Worm (Caenorhabditis elegans): ENCODE measurements around the gene bath-39.

DNA sequence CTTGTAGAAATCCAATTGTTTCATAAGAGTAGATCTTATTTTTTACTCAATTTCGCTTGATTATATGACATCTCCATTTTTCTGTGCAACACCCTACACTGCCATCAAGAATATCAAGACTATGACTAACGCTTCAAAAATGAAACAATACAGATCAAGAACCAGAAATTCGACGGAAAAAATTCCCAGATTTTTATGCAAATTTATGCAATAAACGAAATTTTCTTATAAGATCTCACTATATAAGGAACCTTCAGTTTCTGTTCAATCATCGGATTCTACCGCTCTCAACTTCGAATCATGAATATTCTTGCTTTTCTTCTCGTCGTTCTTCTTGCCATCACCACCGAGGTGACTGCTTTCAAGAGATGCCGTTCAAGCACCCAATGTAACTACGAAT lies 47.1 kb downstream of the bath-39 start, which contains the start of gene R11G10.4:
- TF ChIP-seq hnd-1 (tag; optimal IDR thresholded peaks at IDR 0.05) (no peak), tbx-11 (GFP tag; IDR thresholded peaks at IDR 0.05) (no peak), pes-1 (GFP tag; IDR thresholded peaks at IDR 0.05) (no peak), F13C5.2 (tag; optimal IDR thresholded peaks at IDR 0.05) (no peak), tra-4 (tag; optimal IDR thresholded peaks at IDR 0.05) (no peak), ama-1 (optimal IDR thresholded peaks at IDR 0.05) (no peak), ets-7 (tag; optimal IDR thresholded peaks at IDR 0.05) (no peak)

Data from whole organism, early embryonic.